Worm (Caenorhabditis elegans): Measurements from ENCODE around the gene srg-67.

DNA sequence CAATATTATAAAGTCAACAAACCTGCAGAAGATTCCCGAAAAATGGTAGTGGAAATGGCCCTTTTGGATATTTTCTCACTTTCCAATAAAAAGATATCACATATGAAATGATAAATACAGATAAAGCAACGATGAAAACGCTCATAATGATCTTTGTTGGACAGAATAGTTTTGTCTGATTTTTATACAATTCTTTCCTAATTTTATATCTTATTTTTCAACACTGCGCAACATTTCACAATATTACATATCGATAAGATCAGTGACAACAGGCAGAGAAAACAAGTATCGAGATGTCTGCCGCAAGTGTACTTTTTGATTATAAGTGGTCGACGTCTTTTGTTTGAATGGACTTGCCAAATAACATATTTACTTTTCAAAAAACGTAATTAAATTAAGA is 39.7 kb downstream of the srg-67 start, which contains the start of gene cyp-14A5:
- TF ChIP-seq fkh-10 (GFP tag; optimal IDR thresholded peaks at IDR 0.05) (no peak), unc-62 (GFP tag; optimal IDR thresholded peaks at IDR 0.05) (no peak), nhr-28 (tag; optimal IDR thresholded peaks at IDR 0.05) (no peak), sptf-1 (tag; optimal IDR thresholded peaks at IDR 0.05) (no peak), lin-39 (tag; optimal IDR thresholded peaks at IDR 0.05) (no peak), unc-30 (tag; optimal IDR thresholded peaks at IDR 0.05) (no peak)

Measured in whole organism, L1 larva.